Fruit fly (Drosophila melanogaster) whole organism: ENCODE data around the gene SA2.

ENCODE experiments used
- CG8478 ChIP-seq: fragments of >200 bp; optimal IDR thresholded peaks from 2 replicates; lab custom pipeline; 2018; ENCODE audit warnings: inconsistent platforms
- Dll ChIP-seq: fragments of >200 bp; optimal IDR thresholded peaks from 2 replicates; lab custom pipeline; 2017
- psq ChIP-seq: fragments of >200 bp; optimal IDR thresholded peaks from 2 replicates; lab custom pipeline; 2017

DNA sequence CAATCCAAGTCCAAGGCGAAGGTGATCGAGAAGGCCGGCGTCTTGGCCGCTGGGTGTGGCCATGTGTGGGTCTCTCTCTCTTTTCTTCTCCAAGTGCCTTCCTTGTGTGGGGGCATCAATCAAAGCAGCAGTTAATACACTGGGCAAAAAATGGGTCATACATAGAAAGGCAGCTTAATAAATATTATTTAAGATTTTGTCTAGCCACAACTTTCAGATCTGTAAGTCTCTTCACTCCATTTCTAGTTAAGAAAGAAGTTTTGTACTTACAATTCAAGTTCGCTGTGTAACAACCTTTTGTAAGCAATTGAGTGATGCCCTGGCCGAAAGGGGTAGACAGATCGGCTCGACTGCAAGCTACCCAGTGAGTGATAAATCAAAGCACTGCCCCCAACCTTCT, 29.6 kb downstream of the SA2 start:
- TF ChIP-seq CG8478 (lab: Kevin White, UChicago) (no peak), Dll (lab: Kevin White, UChicago) (no peak), psq (lab: Kevin White, UChicago) (no peak)
